Worm (Caenorhabditis elegans) whole organism, L1 larva: ENCODE data around the gene Y71H2AM.29.
"Not testable (repeated sequence)": the region's sequence is repeated elsewhere in the genome, so short reads cannot be mapped to it uniquely, and the experiment has no call there.

Experiments used
- lin-15B ChIP-seq: fragments of 150-350 bp; sonication (generic microtip); optimal IDR thresholded peaks from 3 replicates; lab custom pipeline; 2014; ENCODE audit warnings: missing biosample characterization, missing genetic modification characterization
- lin-39 ChIP-seq: fragments of 150-350 bp; optimal IDR thresholded peaks from 2 replicates; lab custom pipeline; 2014; ENCODE audit warnings: missing biosample characterization, missing genetic modification reagents, missing genetic modification characterization
- unc-86 ChIP-seq: sonication (generic microtip); optimal IDR thresholded peaks from 2 replicates; lab custom pipeline; 2016; ENCODE audit warnings: missing genetic modification characterization, missing compliant biosample characterization

Gene Y71H2AM.29

DNA sequence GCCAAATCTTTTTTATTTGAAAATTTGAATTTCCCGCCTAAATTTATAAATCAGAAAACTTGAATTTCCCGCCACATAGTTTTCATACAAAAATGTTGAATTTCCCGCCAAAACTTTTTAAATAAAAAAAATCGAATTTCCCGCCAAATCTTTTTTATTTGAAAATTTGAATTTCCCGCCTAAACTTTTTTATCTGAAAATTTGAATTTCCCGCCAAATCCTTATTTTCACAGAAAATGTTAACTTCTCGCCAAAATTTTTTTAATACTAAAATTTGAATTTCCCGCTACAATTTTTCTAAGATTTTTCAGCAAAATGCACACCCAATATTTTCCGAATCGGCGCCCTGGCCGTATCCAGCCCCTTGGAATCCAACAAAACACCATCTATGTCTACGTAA is 49.4 kb downstream of the Y71H2AM.29 start, which contains the start of gene F56F11.2:
F56F11.2 (plus strand) TSS at position 301 of the 400 bp plus-strand sequence.
- not testable (repeated sequence) for TF ChIP-seq lin-39 (tag; lab: Kevin White, UChicago); lin-15B; unc-86 (tag; lab: Kevin White, UChicago)
- TF ChIP-seq, all 84 proteins: peak for 0; not testable (repeated sequence) for 84
